Fruit fly (Drosophila melanogaster): ENCODE measurements around the gene CG42688.

Gene CG42688

dm6 chr2L:19141435-19142126 lies 41.0 kb downstream of the CG42688 start (continued):
- TF ChIP-seq CG15011 (GFP tag; optimal IDR thresholded peaks at IDR 0.05) = peak; percentile 63
- TF ChIP-seq Fer1 (GFP tag; optimal IDR thresholded peaks at IDR 0.05) = peak; percentile 75
- TF ChIP-seq CG12299 (tag; optimal IDR thresholded peaks at IDR 0.05) = peak; percentile 31
- TF ChIP-seq CG9932 (GFP tag; IDR thresholded peaks at IDR 0.05) = peak; percentile 46; the same call in 1 of the 2 replicates
- TF ChIP-seq Oaz (GFP tag; IDR thresholded peaks at IDR 0.05) = no peak
- no peak for TF ChIP-seq h (optimal IDR thresholded peaks at IDR 0.05)
- no peak for TF ChIP-seq D (optimal IDR thresholded peaks at IDR 0.05)
- peak; percentile 64 for TF ChIP-seq D (GFP tag; optimal IDR thresholded peaks at IDR 0.05)
- peak; percentile 70 for TF ChIP-seq Hsf (GFP tag; optimal IDR thresholded peaks at IDR 0.05)
- peak; percentile 59 for TF ChIP-seq Nf-YB (GFP tag; optimal IDR thresholded peaks at IDR 0.05)
- no peak for TF ChIP-seq Taf1 (GFP tag; IDR thresholded peaks at IDR 0.05)
- TF ChIP-seq sob (GFP tag; IDR thresholded peaks at IDR 0.05) = peak; percentile 30; the same call in 1 of the 2 replicates
- peak; percentile 57 for TF ChIP-seq CG12236 (GFP tag; optimal IDR thresholded peaks at IDR 0.05)
- TF ChIP-seq CG2202 (tag; optimal IDR thresholded peaks at IDR 0.05) = peak; percentile 73
- peak; percentile 65 for TF ChIP-seq CG31224 (GFP tag; IDR thresholded peaks at IDR 0.05)
- peak; percentile 78 for TF ChIP-seq Bteb2 (GFP tag; optimal IDR thresholded peaks at IDR 0.05)
- peak; percentile 79 for TF ChIP-seq bcd (GFP tag; optimal IDR thresholded peaks at IDR 0.05)
- peak; percentile 59 for TF ChIP-seq Hr39 (optimal IDR thresholded peaks at IDR 0.05)
- TF ChIP-seq Bgb (GFP tag; IDR thresholded peaks at IDR 0.05; ENCODE audit: partially characterized antibody) = no peak
- TF ChIP-seq CG31388 (GFP tag; optimal IDR thresholded peaks at IDR 0.05) = peak; percentile 1
- TF ChIP-seq tin (GFP tag; optimal IDR thresholded peaks at IDR 0.05) = peak; percentile 48
- TF ChIP-seq Hr78 (GFP tag; optimal IDR thresholded peaks at IDR 0.05) = peak in 1 of 2 experiments; percentile 5
- TF ChIP-seq abd-A (tag; optimal IDR thresholded peaks at IDR 0.05) = peak; percentile 54
- TF ChIP-seq CG30020 (tag; optimal IDR thresholded peaks at IDR 0.05) = peak; percentile 48
- TF ChIP-seq Ets97D (GFP tag; optimal IDR thresholded peaks at IDR 0.05) = peak; percentile 7
- TF ChIP-seq Spps (tag; optimal IDR thresholded peaks at IDR 0.05) = peak; percentile 65
- peak; percentile 19 for TF ChIP-seq Sry-δ (GFP tag; optimal IDR thresholded peaks at IDR 0.05)
- TF ChIP-seq Atf6 (GFP tag; IDR thresholded peaks at IDR 0.05) = peak; percentile 72
- peak in 1 of 3 experiments; percentile 86 for TF ChIP-seq lola (GFP tag; optimal IDR thresholded peaks at IDR 0.05)
- TF ChIP-seq gfzf (GFP tag; optimal IDR thresholded peaks at IDR 0.05) = no peak
- TF ChIP-seq nmo (GFP tag; optimal IDR thresholded peaks at IDR 0.05) = peak; percentile 85
- peak; percentile 42 for TF ChIP-seq pb (GFP tag; optimal IDR thresholded peaks at IDR 0.05)
- TF ChIP-seq Pdp1 (GFP tag; optimal IDR thresholded peaks at IDR 0.05) = peak; percentile 64 to 80
- TF ChIP-seq CG16779 (GFP tag; IDR thresholded peaks at IDR 0.05) = no peak
- peak; percentile 55 for TF ChIP-seq chn (GFP tag; optimal IDR thresholded peaks at IDR 0.05)
- peak; percentile 76 for TF ChIP-seq Ssrp (tag; optimal IDR thresholded peaks at IDR 0.05)
- peak; percentile 32; the same call in 1 of the 2 replicates for TF ChIP-seq CG14667 (GFP tag; IDR thresholded peaks at IDR 0.05)
- 0 out of 2 replicates have a peak, but pooled peaks have one; percentile 72 for TF ChIP-seq Rfx (GFP tag; IDR thresholded peaks at IDR 0.05)
- peak; percentile 78 for TF ChIP-seq CG12391 (tag; optimal IDR thresholded peaks at IDR 0.05)
- TF ChIP-seq zen (tag; optimal IDR thresholded peaks at IDR 0.05) = peak; percentile 46
- peak; percentile 38; the same call in 1 of the 2 replicates for TF ChIP-seq Rx (GFP tag; IDR thresholded peaks at IDR 0.05)
- no peak for TF ChIP-seq pros (GFP tag; optimal IDR thresholded peaks at IDR 0.05)
- TF ChIP-seq fd96Cb (tag; optimal IDR thresholded peaks at IDR 0.05) = peak; percentile 73
- peak; percentile 53 for TF ChIP-seq nerfin-1 (tag; optimal IDR thresholded peaks at IDR 0.05)
- peak; percentile 36 for TF ChIP-seq fd64A (GFP tag; optimal IDR thresholded peaks at IDR 0.05)
- peak; percentile 42 for TF ChIP-seq CG1832 (GFP tag; optimal IDR thresholded peaks at IDR 0.05)
- peak; percentile 42; the same call in 2 of the 3 replicates for TF ChIP-seq croc (GFP tag; conservative IDR thresholded peaks at IDR 0.05)
- TF ChIP-seq esg (GFP tag; conservative IDR thresholded peaks at IDR 0.05) = peak; percentile 50; the same call in 1 of the 2 replicates
- TF ChIP-seq sug (tag; optimal IDR thresholded peaks at IDR 0.05) = peak; percentile 67

Measured in whole organism, embryonic.